Worm (Caenorhabditis elegans) whole organism, mixed stage, embryonic: ENCODE measurements around the gene C16C10.8.

Experiments
- M03D4.4 ChIP-seq: sonication (generic microtip); optimal IDR thresholded peaks from 2 replicates; lab custom pipeline; 2017; ENCODE audit warnings: mild to moderate bottlenecking, missing genetic modification characterization, missing compliant biosample characterization
- bed-3 ChIP-seq: fragments of 200-800 bp; sonication (Bioruptor generic); optimal IDR thresholded peaks from 3 replicates; lab custom pipeline; 2018; ENCODE audit warnings: mild to moderate bottlenecking, missing genetic modification characterization, moderate library complexity, missing compliant biosample characterization
- blmp-1 ChIP-seq: fragments of 150-350 bp; optimal IDR thresholded peaks from 2 replicates; lab custom pipeline; 2014; ENCODE audit warnings: missing biosample characterization, missing genetic modification characterization
- elt-1 ChIP-seq: sonication (generic microtip); optimal IDR thresholded peaks from 2 replicates; lab custom pipeline; 2017; ENCODE audit warnings: missing genetic modification characterization, mild to moderate bottlenecking, missing compliant biosample characterization, antibody characterized with exemption, moderate library complexity, borderline replicate concordance; ENCODE audit not compliant: insufficient read depth
- elt-3 ChIP-seq: fragments of 150-350 bp; optimal IDR thresholded peaks from 2 replicates; lab custom pipeline; 2014; ENCODE audit warnings: missing biosample characterization, missing genetic modification characterization
- hlh-1 ChIP-seq: fragments of 150-350 bp; optimal IDR thresholded peaks from 2 replicates; lab custom pipeline; 2014; ENCODE audit warnings: missing biosample characterization, missing genetic modification reagents, missing genetic modification characterization
- lin-13 ChIP-seq: fragments of 150-350 bp; optimal IDR thresholded peaks from 2 replicates; lab custom pipeline; 2014; ENCODE audit warnings: missing biosample characterization, missing genetic modification characterization
- mep-1 ChIP-seq: fragments of 150-350 bp; optimal IDR thresholded peaks from 2 replicates; lab custom pipeline; 2017; ENCODE audit warnings: missing biosample characterization, missing genetic modification reagents, missing genetic modification characterization, inconsistent platforms
- pha-4 ChIP-seq: fragments of 150-350 bp; optimal IDR thresholded peaks from 2 replicates; lab custom pipeline; 2018; ENCODE audit warnings: missing biosample characterization, missing genetic modification reagents, missing genetic modification characterization
- unc-39 ChIP-seq: fragments of 150-350 bp; optimal IDR thresholded peaks from 2 replicates; lab custom pipeline; 2014; ENCODE audit warnings: missing biosample characterization, missing genetic modification characterization
- unc-62 ChIP-seq: fragments of 150-350 bp; optimal IDR thresholded peaks from 2 replicates; lab custom pipeline; 2014; ENCODE audit warnings: missing biosample characterization, missing genetic modification reagents, missing genetic modification characterization
- ztf-11 ChIP-seq: fragments of 150-350 bp; optimal IDR thresholded peaks from 2 replicates; lab custom pipeline; 2014; ENCODE audit warnings: missing biosample characterization, missing genetic modification characterization

ce11 chrIII:4153299-4153698 is 10.7 kb downstream of the C16C10.8 start, which contains the start of gene glod-4:
- TF ChIP-seq elt-3 (tag; lab: Kevin White, UChicago), result no peak
- TF ChIP-seq ztf-11, result no peak
- no peak for TF ChIP-seq unc-62 (GFP tag; lab: Kevin White, UChicago)
- no peak for TF ChIP-seq pha-4
- TF ChIP-seq mep-1 (tag; lab: Kevin White, UChicago), result no peak
- no peak for TF ChIP-seq unc-39 (tag; lab: Kevin White, UChicago)
- no peak for TF ChIP-seq blmp-1 (tag; lab: Kevin White, UChicago)
- TF ChIP-seq M03D4.4, result no peak
- TF ChIP-seq hlh-1 (tag; lab: Kevin White, UChicago), result no peak
- no peak for TF ChIP-seq lin-13
- no peak for TF ChIP-seq bed-3 (GFP tag; lab: Kevin White, UChicago)
- no peak for TF ChIP-seq elt-1 (tag; lab: Kevin White, UChicago)
